Fruit fly (Drosophila melanogaster): ENCODE data around the gene spi.

The spi gene

DNA sequence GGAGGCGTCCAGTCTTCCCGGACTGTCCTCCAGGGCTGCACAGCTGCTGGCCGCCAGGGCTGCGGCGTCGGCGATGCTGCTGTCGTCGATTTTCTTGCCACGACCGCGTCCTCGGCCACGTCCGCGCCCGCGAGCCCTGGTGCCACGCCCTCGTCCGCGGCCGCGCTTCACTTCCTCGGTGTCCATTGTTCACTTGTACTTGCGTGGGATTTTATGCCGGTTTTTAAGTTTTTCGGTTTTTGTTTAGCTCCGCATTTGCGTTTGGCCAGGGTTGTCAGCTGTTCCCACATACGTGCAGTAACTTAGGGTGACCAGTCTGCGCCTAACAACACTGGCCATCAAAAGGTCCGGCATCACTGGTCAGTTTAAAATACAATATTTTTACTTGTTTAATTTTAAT lies 5.1 kb upstream of the spi start, which contains the start of gene Hakai (continued):
- no peak for TF ChIP-seq kni (GFP tag; optimal IDR thresholded peaks at IDR 0.05)
- peak; percentile 15 for TF ChIP-seq CG2116 (GFP tag; optimal IDR thresholded peaks at IDR 0.05)
- peak; percentile 41 for TF ChIP-seq CG10979 (tag; optimal IDR thresholded peaks at IDR 0.05)
- TF ChIP-seq CG3995 (GFP tag; optimal IDR thresholded peaks at IDR 0.05) = peak; percentile 4
- TF ChIP-seq CG2678 (tag; optimal IDR thresholded peaks at IDR 0.05) = peak; percentile 45
- no peak for TF ChIP-seq exex (tag; optimal IDR thresholded peaks at IDR 0.05)
- TF ChIP-seq sima (GFP tag; optimal IDR thresholded peaks at IDR 0.05) = peak; percentile 22
- TF ChIP-seq CG3838 (GFP tag; optimal IDR thresholded peaks at IDR 0.05) = no peak
- 0 out of 2 replicates have a peak, but pooled peaks have one; percentile 12 for TF ChIP-seq chm (GFP tag; IDR thresholded peaks at IDR 0.05)
- TF ChIP-seq CG34376 (GFP tag; optimal IDR thresholded peaks at IDR 0.05) = peak; percentile 82
- TF ChIP-seq Fer1 (GFP tag; optimal IDR thresholded peaks at IDR 0.05) = peak; percentile 66
- no peak for TF ChIP-seq CG5180 (GFP tag; optimal IDR thresholded peaks at IDR 0.05)
- TF ChIP-seq crp (GFP tag; optimal IDR thresholded peaks at IDR 0.05) = peak in 1 of 2 experiments; percentile 72
- no peak for TF ChIP-seq CG12104 (GFP tag; optimal IDR thresholded peaks at IDR 0.05)
- 0 out of 2 replicates have a peak, but pooled peaks have one; percentile 11 for TF ChIP-seq crol (GFP tag; IDR thresholded peaks at IDR 0.05)
- TF ChIP-seq Doc2 (GFP tag; IDR thresholded peaks at IDR 0.05) = no peak
- no peak for TF ChIP-seq bowl (GFP tag; IDR thresholded peaks at IDR 0.05)
- TF ChIP-seq chif (GFP tag; optimal IDR thresholded peaks at IDR 0.05) = peak; percentile 23 to 67
- TF ChIP-seq Gsc (GFP tag; IDR thresholded peaks at IDR 0.05) = no peak
- no peak for TF ChIP-seq toy (GFP tag; IDR thresholded peaks at IDR 0.05)
- no peak for TF ChIP-seq ATbp (GFP tag; optimal IDR thresholded peaks at IDR 0.05)
- peak; percentile 48 for TF ChIP-seq Dref (GFP tag; IDR thresholded peaks at IDR 0.05)
- peak; percentile 50 for TF ChIP-seq CG13123 (GFP tag; optimal IDR thresholded peaks at IDR 0.05)
- 0 out of 2 replicates have a peak, but pooled peaks have one; percentile 44 for TF ChIP-seq hbn (GFP tag; IDR thresholded peaks at IDR 0.05; ENCODE audit: partially characterized antibody)
- TF ChIP-seq lov (optimal IDR thresholded peaks at IDR 0.05) = no peak
- TF ChIP-seq lov (GFP tag; IDR thresholded peaks at IDR 0.05) = no peak
- no peak for TF ChIP-seq CG4360 (GFP tag; IDR thresholded peaks at IDR 0.05)
- peak; percentile 59 for TF ChIP-seq btn (GFP tag; optimal IDR thresholded peaks at IDR 0.05)
- peak; percentile 71 for TF ChIP-seq CG12659 (GFP tag; optimal IDR thresholded peaks at IDR 0.05)
- peak; percentile 58 for TF ChIP-seq Bdp1 (GFP tag; optimal IDR thresholded peaks at IDR 0.05)
- TF ChIP-seq CG34224 (GFP tag; IDR thresholded peaks at IDR 0.05; ENCODE audit: partially characterized antibody) = peak; percentile 57; the same call in 2 of the 3 replicates
- peak in 1 of 2 experiments; percentile 12 for TF ChIP-seq Dfd (GFP tag; optimal IDR thresholded peaks at IDR 0.05)
- peak; percentile 42 for TF ChIP-seq CG9797 (GFP tag; optimal IDR thresholded peaks at IDR 0.05)
- peak; percentile 82 for TF ChIP-seq stwl (tag; optimal IDR thresholded peaks at IDR 0.05)
- no peak for TF ChIP-seq grn (GFP tag; optimal IDR thresholded peaks at IDR 0.05)
- TF ChIP-seq D19A (tag; optimal IDR thresholded peaks at IDR 0.05) = peak; percentile 26
- no peak for TF ChIP-seq ttk (GFP tag; IDR thresholded peaks at IDR 0.05)
- peak; percentile 51 for TF ChIP-seq CG12155 (GFP tag; optimal IDR thresholded peaks at IDR 0.05)
- TF ChIP-seq dati (GFP tag; IDR thresholded peaks at IDR 0.05) = peak; percentile 20; the same call in 1 of the 2 replicates
- no peak for TF ChIP-seq cg (GFP tag; optimal IDR thresholded peaks at IDR 0.05)
- TF ChIP-seq Camta (GFP tag; optimal IDR thresholded peaks at IDR 0.05) = peak; percentile 51
- TF ChIP-seq jing (GFP tag; optimal IDR thresholded peaks at IDR 0.05) = no peak
- TF ChIP-seq HHEX (GFP tag; optimal IDR thresholded peaks at IDR 0.05) = peak; percentile 32
- no peak for TF ChIP-seq CG12236 (GFP tag; optimal IDR thresholded peaks at IDR 0.05)
- peak; percentile 41; the same call in 1 of the 2 replicates for TF ChIP-seq tna (GFP tag; IDR thresholded peaks at IDR 0.05; ENCODE audit: partially characterized antibody)
- no peak for TF ChIP-seq prd (optimal IDR thresholded peaks at IDR 0.05)
- peak; percentile 68 for TF ChIP-seq prd (GFP tag; IDR thresholded peaks at IDR 0.05)
- peak; percentile 50 for TF ChIP-seq CG9876 (GFP tag; optimal IDR thresholded peaks at IDR 0.05)
- no peak for TF ChIP-seq CG16779 (GFP tag; IDR thresholded peaks at IDR 0.05)
- TF ChIP-seq CG15011 (GFP tag; optimal IDR thresholded peaks at IDR 0.05) = no peak
- no peak for TF ChIP-seq Spps (tag; optimal IDR thresholded peaks at IDR 0.05)
